Worm (Caenorhabditis elegans): ENCODE results near the gene K09C4.2.
A peak's percentile ranks its signal among the peaks of the same experiment; 100 is the strongest.

The K09C4.2 gene

ce11 chrX:3296182-3296581, at the start of gene K09C4.2:
Gene K09C4.2 (plus strand): TSS chrX:3296482.
- TF ChIP-seq ets-7 (tag; optimal IDR thresholded peaks at IDR 0.05) (no peak), hnd-1 (tag; optimal IDR thresholded peaks at IDR 0.05) (no peak)

- TF ChIP-seq ceh-13 (GFP tag; optimal IDR thresholded peaks at IDR 0.05) (no peak), hmbx-1 (tag; optimal IDR thresholded peaks at IDR 0.05) (no peak), tbx-11 (GFP tag; IDR thresholded peaks at IDR 0.05) (no peak), flt-1 (GFP tag; IDR thresholded peaks at IDR 0.05) (no peak), ets-7 (tag; optimal IDR thresholded peaks at IDR 0.05) (no peak), hnd-1 (tag; optimal IDR thresholded peaks at IDR 0.05) (no peak), B0310.2 (tag; optimal IDR thresholded peaks at IDR 0.05) (no peak), tra-4 (tag; optimal IDR thresholded peaks at IDR 0.05) (no peak), pes-1 (GFP tag; IDR thresholded peaks at IDR 0.05) (no peak), tbx-37 (GFP tag; conservative IDR thresholded peaks at IDR 0.05) (no peak), hmg-4 (GFP tag; optimal IDR thresholded peaks at IDR 0.05) (no peak), sea-1 (GFP tag; conservative IDR thresholded peaks at IDR 0.05) (no peak), ceh-36 (tag; optimal IDR thresholded peaks at IDR 0.05) (no peak), scrt-1 (GFP tag; IDR thresholded peaks at IDR 0.05) (no peak), F13C5.2 (tag; optimal IDR thresholded peaks at IDR 0.05) (no peak)
Measured at ce11 chrX:3247768-3248167, 48.5 kb upstream of the K09C4.2 start.

ce11 chrX:3250481-3251091, 45.7 kb upstream of the K09C4.2 start, which contains the start of gene pqn-37:
Gene pqn-37 (minus strand): TSS chrX:3250531.
- TF ChIP-seq flt-1 (GFP tag; IDR thresholded peaks at IDR 0.05): no peak
- no peak for TF ChIP-seq ama-1 (optimal IDR thresholded peaks at IDR 0.05)
- TF ChIP-seq ceh-36 (tag; optimal IDR thresholded peaks at IDR 0.05): no peak
- TF ChIP-seq tbx-11 (GFP tag; IDR thresholded peaks at IDR 0.05): no peak
- no peak for TF ChIP-seq tbx-37 (GFP tag; conservative IDR thresholded peaks at IDR 0.05)
- TF ChIP-seq hnd-1 (tag; optimal IDR thresholded peaks at IDR 0.05): no peak
- no peak for TF ChIP-seq aly-1 (tag; optimal IDR thresholded peaks at IDR 0.05)
- TF ChIP-seq pes-1 (GFP tag; IDR thresholded peaks at IDR 0.05): no peak
- TF ChIP-seq tra-4 (tag; optimal IDR thresholded peaks at IDR 0.05): no peak
- TF ChIP-seq scrt-1 (GFP tag; IDR thresholded peaks at IDR 0.05): no peak
- no peak for TF ChIP-seq B0310.2 (tag; optimal IDR thresholded peaks at IDR 0.05)
- TF ChIP-seq ceh-13 (GFP tag; optimal IDR thresholded peaks at IDR 0.05): no peak
- no peak for TF ChIP-seq F13C5.2 (tag; optimal IDR thresholded peaks at IDR 0.05)
- no peak for TF ChIP-seq hmg-4 (GFP tag; optimal IDR thresholded peaks at IDR 0.05)
- no peak for TF ChIP-seq hmbx-1 (tag; optimal IDR thresholded peaks at IDR 0.05)
- no peak for TF ChIP-seq ets-7 (tag; optimal IDR thresholded peaks at IDR 0.05)
- no peak for TF ChIP-seq sea-1 (GFP tag; conservative IDR thresholded peaks at IDR 0.05)

ce11 chrX:3252500-3252899, 43.8 kb upstream of the K09C4.2 start, which contains the start of gene tba-9:
Gene tba-9 (plus strand): TSS chrX:3252800.
- TF ChIP-seq pes-1 (GFP tag; IDR thresholded peaks at IDR 0.05) (no peak), ets-7 (tag; optimal IDR thresholded peaks at IDR 0.05) (no peak), tbx-11 (GFP tag; IDR thresholded peaks at IDR 0.05) (no peak), F13C5.2 (tag; optimal IDR thresholded peaks at IDR 0.05) (no peak), hmg-4 (GFP tag; optimal IDR thresholded peaks at IDR 0.05) (no peak), flt-1 (GFP tag; IDR thresholded peaks at IDR 0.05) (no peak), ama-1 (optimal IDR thresholded peaks at IDR 0.05) (no peak), sea-1 (GFP tag; conservative IDR thresholded peaks at IDR 0.05) (no peak), hmbx-1 (tag; optimal IDR thresholded peaks at IDR 0.05) (no peak), tra-4 (tag; optimal IDR thresholded peaks at IDR 0.05) (no peak), tbx-37 (GFP tag; conservative IDR thresholded peaks at IDR 0.05) (no peak), scrt-1 (GFP tag; IDR thresholded peaks at IDR 0.05) (no peak)

- TF ChIP-seq tbx-11 (GFP tag; IDR thresholded peaks at IDR 0.05): no peak
- TF ChIP-seq scrt-1 (GFP tag; IDR thresholded peaks at IDR 0.05): no peak
- TF ChIP-seq tra-4 (tag; optimal IDR thresholded peaks at IDR 0.05): no peak
- no peak for TF ChIP-seq tbx-37 (GFP tag; conservative IDR thresholded peaks at IDR 0.05)
- TF ChIP-seq aly-1 (tag; optimal IDR thresholded peaks at IDR 0.05): no peak
Measured at ce11 chrX:3256784-3257493, 39.3 kb upstream of the K09C4.2 start, which contains the start of gene lbp-3. Gene lbp-3 (plus strand): TSS chrX:3257372.

- no peak for TF ChIP-seq tra-4 (tag; optimal IDR thresholded peaks at IDR 0.05)
- TF ChIP-seq pes-1 (GFP tag; IDR thresholded peaks at IDR 0.05): no peak
- TF ChIP-seq sea-1 (GFP tag; conservative IDR thresholded peaks at IDR 0.05): no peak
- no peak for TF ChIP-seq F13C5.2 (tag; optimal IDR thresholded peaks at IDR 0.05)
- no peak for TF ChIP-seq ceh-36 (tag; optimal IDR thresholded peaks at IDR 0.05)
- peak; percentile 25 for TF ChIP-seq hmg-4 (GFP tag; optimal IDR thresholded peaks at IDR 0.05)
- no peak for TF ChIP-seq hmbx-1 (tag; optimal IDR thresholded peaks at IDR 0.05)
- peak; percentile 32 for TF ChIP-seq aly-1 (tag; optimal IDR thresholded peaks at IDR 0.05)
- TF ChIP-seq scrt-1 (GFP tag; IDR thresholded peaks at IDR 0.05): no peak
- TF ChIP-seq ceh-13 (GFP tag; optimal IDR thresholded peaks at IDR 0.05): no peak
- no peak for TF ChIP-seq ets-7 (tag; optimal IDR thresholded peaks at IDR 0.05)
- no peak for TF ChIP-seq B0310.2 (tag; optimal IDR thresholded peaks at IDR 0.05)
- no peak for TF ChIP-seq tbx-37 (GFP tag; conservative IDR thresholded peaks at IDR 0.05)
- no peak for TF ChIP-seq tbx-11 (GFP tag; IDR thresholded peaks at IDR 0.05)
Measured at ce11 chrX:3258842-3259241, 37.4 kb upstream of the K09C4.2 start, which contains the start of gene lbp-1. Gene lbp-1 (plus strand): TSS chrX:3259142.

ce11 chrX:3260509-3260908, 35.8 kb upstream of the K09C4.2 start, which contains the start of gene lbp-2:
Gene lbp-2 (plus strand): TSS chrX:3260610.
- TF ChIP-seq ama-1 (optimal IDR thresholded peaks at IDR 0.05) (no peak), scrt-1 (GFP tag; IDR thresholded peaks at IDR 0.05) (no peak), hnd-1 (tag; optimal IDR thresholded peaks at IDR 0.05) (no peak), tbx-11 (GFP tag; IDR thresholded peaks at IDR 0.05) (no peak), pes-1 (GFP tag; IDR thresholded peaks at IDR 0.05) (no peak), aly-1 (tag; optimal IDR thresholded peaks at IDR 0.05) (no peak), F13C5.2 (tag; optimal IDR thresholded peaks at IDR 0.05) (no peak), ets-7 (tag; optimal IDR thresholded peaks at IDR 0.05) (no peak), hmbx-1 (tag; optimal IDR thresholded peaks at IDR 0.05) (no peak), tra-4 (tag; optimal IDR thresholded peaks at IDR 0.05) (no peak), ceh-13 (GFP tag; optimal IDR thresholded peaks at IDR 0.05) (no peak), sea-1 (GFP tag; conservative IDR thresholded peaks at IDR 0.05) (no peak), hmg-4 (GFP tag; optimal IDR thresholded peaks at IDR 0.05) (no peak)

Data from whole organism, early embryonic.